Fruit fly (Drosophila melanogaster) whole organism, embryonic: ENCODE results near the gene CG18649.

Source experiments
- Adf1 ChIP-seq: fragments of 200-800 bp; sonication (Bioruptor generic); IDR thresholded peaks from 2 replicates; pipeline ENCODE4 v1.3.6; 2022; ENCODE audit warnings: missing biosample characterization, missing genetic modification characterization
- Bdp1 ChIP-seq: fragments of 200-800 bp; sonication (Bioruptor generic); optimal IDR thresholded peaks from 3 replicates; lab custom pipeline; 2016; ENCODE audit warnings: missing biosample characterization, missing genetic modification characterization
- C15 ChIP-seq: fragments of 200-800 bp; sonication (Bioruptor generic); IDR thresholded peaks from 3 replicates; pipeline ENCODE4 v1.3.6; 2022; ENCODE audit warnings: missing biosample characterization, missing genetic modification characterization
- CG10209 ChIP-seq: fragments of 200-800 bp; sonication (Bioruptor generic); optimal IDR thresholded peaks from 3 replicates; lab custom pipeline; 2017; ENCODE audit warnings: missing biosample characterization, mild to moderate bottlenecking, missing genetic modification characterization, missing genetic modification reagents
- CG10267 ChIP-seq: fragments of 200-800 bp; sonication (Bioruptor generic); optimal IDR thresholded peaks from 2 replicates; lab custom pipeline; 2018; ENCODE audit warnings: missing biosample characterization, mild to moderate bottlenecking, missing genetic modification characterization, moderate library complexity
- CG10366 ChIP-seq: fragments of 200-800 bp; sonication (Bioruptor generic); IDR thresholded peaks from 2 replicates; pipeline ENCODE4 v1.3.6; 2022; ENCODE audit warnings: missing biosample characterization, missing genetic modification characterization
- CG10462 ChIP-seq: fragments of 200-800 bp; sonication (Bioruptor generic); optimal IDR thresholded peaks from 2 replicates; lab custom pipeline; 2016; ENCODE audit warnings: missing biosample characterization, missing genetic modification characterization
- CG11504 ChIP-seq: fragments of 200-800 bp; sonication (Bioruptor generic); optimal IDR thresholded peaks from 3 replicates; lab custom pipeline; 2019; ENCODE audit warnings: missing biosample characterization, mild to moderate bottlenecking, missing genetic modification characterization, moderate library complexity
- CG11560 ChIP-seq: fragments of 200-800 bp; sonication (Bioruptor generic); IDR thresholded peaks from 3 replicates; pipeline ENCODE4 v1.3.6; 2022; ENCODE audit warnings: missing biosample characterization, missing genetic modification characterization
- CG12942 ChIP-seq: fragments of 200-800 bp; sonication (Bioruptor generic); optimal IDR thresholded peaks from 3 replicates; lab custom pipeline; 2016; ENCODE audit warnings: missing biosample characterization, missing genetic modification characterization
- CG14050 ChIP-seq: fragments of 200-800 bp; sonication (Bioruptor generic); IDR thresholded peaks from 3 replicates; pipeline ENCODE4 v1.3.6; 2022; ENCODE audit warnings: missing biosample characterization, missing genetic modification characterization
- CG16779 ChIP-seq: fragments of 200-800 bp; sonication (Bioruptor generic); IDR thresholded peaks from 2 replicates; pipeline ENCODE4 v1.3.6; 2022; ENCODE audit warnings: missing biosample characterization, missing genetic modification characterization
- CG18011 ChIP-seq: fragments of 200-800 bp; sonication (Bioruptor generic); optimal IDR thresholded peaks from 2 replicates; lab custom pipeline; 2017; ENCODE audit warnings: missing biosample characterization, missing genetic modification characterization, mild to moderate bottlenecking, moderate library complexity, missing genotype
- CG2678 ChIP-seq: fragments of 200-800 bp; sonication (Bioruptor generic); optimal IDR thresholded peaks from 3 replicates; lab custom pipeline; 2019; ENCODE audit warnings: missing biosample characterization, mild to moderate bottlenecking, missing genetic modification characterization, moderate library complexity
- CG2712 ChIP-seq: fragments of 200-800 bp; optimal IDR thresholded peaks from 3 replicates; lab custom pipeline; 2019; ENCODE audit warnings: missing biosample characterization, mild to moderate bottlenecking, missing genetic modification characterization, moderate library complexity
- CG3163 ChIP-seq: fragments of 200-800 bp; sonication (Bioruptor generic); optimal IDR thresholded peaks from 3 replicates; lab custom pipeline; 2016; ENCODE audit warnings: missing biosample characterization, missing genetic modification characterization
- CG8924 ChIP-seq: fragments of 200-800 bp; optimal IDR thresholded peaks from 3 replicates; lab custom pipeline; 2019; ENCODE audit warnings: missing biosample characterization, mild to moderate bottlenecking, missing genetic modification characterization, moderate library complexity
- CG9876 ChIP-seq: fragments of 200-800 bp; sonication (Bioruptor generic); optimal IDR thresholded peaks from 2 replicates; lab custom pipeline; 2016; ENCODE audit warnings: missing biosample characterization, missing genetic modification characterization
- D ChIP-seq, 2 experiments: fragments of 200-800 bp in 1 of 2; fragments of >200 bp in 1 of 2; sonication (Bioruptor generic) in 1 of 2; optimal IDR thresholded peaks; 2 replicates in 1 of 2; 3 replicates in 1 of 2; lab custom pipeline; 2017; ENCODE audit warnings: mild to moderate bottlenecking in 1 of 2, missing biosample characterization in 1 of 2, missing genetic modification characterization in 1 of 2, missing genetic modification reagents in 1 of 2
- Elba2 ChIP-seq: fragments of 200-800 bp; sonication (Bioruptor generic); optimal IDR thresholded peaks from 3 replicates; lab custom pipeline; 2016; ENCODE audit warnings: missing biosample characterization, missing genetic modification characterization
- Ets65A ChIP-seq: fragments of 200-800 bp; sonication (Bioruptor generic); peaks from one replicate; lab custom pipeline; 2016; ENCODE audit warnings: missing biosample characterization, missing genetic modification characterization
- H15 ChIP-seq: fragments of 200-800 bp; sonication (Bioruptor generic); IDR thresholded peaks from 3 replicates; pipeline ENCODE4 v1.3.6; 2022; ENCODE audit warnings: missing biosample characterization, missing genetic modification characterization
- Med ChIP-seq: fragments of 200-800 bp; sonication (Bioruptor generic); peaks from one replicate; lab custom pipeline; 2016; ENCODE audit warnings: missing biosample characterization, missing genetic modification characterization, mild to moderate bottlenecking, inconsistent platforms, moderate library complexity
- Meics ChIP-seq: fragments of 200-800 bp; sonication (Bioruptor generic); optimal IDR thresholded peaks from 2 replicates; lab custom pipeline; 2017; ENCODE audit warnings: missing biosample characterization, mild to moderate bottlenecking, missing genetic modification characterization
- Pdp1 ChIP-seq, 2 experiments: fragments of 200-800 bp; sonication (Bioruptor generic); optimal IDR thresholded peaks; 3 replicates each; lab custom pipeline; 2016; ENCODE audit warnings: missing biosample characterization in 2 of 2, missing genetic modification characterization in 2 of 2, mild to moderate bottlenecking in 1 of 2, moderate library complexity in 1 of 2
- Sox100B ChIP-seq: fragments of 200-800 bp; sonication (Bioruptor generic); optimal IDR thresholded peaks from 3 replicates; lab custom pipeline; 2018; ENCODE audit warnings: missing biosample characterization, mild to moderate bottlenecking, missing genetic modification characterization
- Sox102F ChIP-seq: fragments of 200-800 bp; sonication (Bioruptor generic); optimal IDR thresholded peaks from 2 replicates; lab custom pipeline; 2018; ENCODE audit warnings: missing biosample characterization, mild to moderate bottlenecking, missing genetic modification characterization, moderate library complexity
- abd-A ChIP-seq: fragments of 200-800 bp; sonication (Bioruptor generic); optimal IDR thresholded peaks from 3 replicates; lab custom pipeline; 2019; ENCODE audit warnings: missing biosample characterization, mild to moderate bottlenecking, missing genetic modification characterization, moderate library complexity
- aop ChIP-seq: fragments of 200-800 bp; sonication (Bioruptor generic); IDR thresholded peaks from 2 replicates; pipeline ENCODE4 v1.3.6; 2022; ENCODE audit warnings: missing biosample characterization, missing genetic modification characterization
- bbx ChIP-seq: fragments of 200-800 bp; sonication (Bioruptor generic); IDR thresholded peaks from 2 replicates; pipeline ENCODE4 v1.3.6; 2022; ENCODE audit warnings: missing biosample characterization, missing genetic modification characterization; ENCODE audit not compliant: partially characterized antibody
- cg ChIP-seq: fragments of 200-800 bp; sonication (Bioruptor generic); optimal IDR thresholded peaks from 3 replicates; lab custom pipeline; 2019; ENCODE audit warnings: missing biosample characterization, mild to moderate bottlenecking, missing genetic modification characterization, moderate library complexity
- chn ChIP-seq: fragments of 200-800 bp; sonication (Bioruptor generic); optimal IDR thresholded peaks from 2 replicates; lab custom pipeline; 2016; ENCODE audit warnings: missing biosample characterization, missing genetic modification characterization
- ci ChIP-seq: fragments of 200-800 bp; sonication (Bioruptor generic); IDR thresholded peaks from 3 replicates; pipeline ENCODE4 v1.3.6; 2022; ENCODE audit warnings: missing biosample characterization, missing genetic modification characterization
- crol ChIP-seq: fragments of 200-800 bp; sonication (Bioruptor generic); IDR thresholded peaks from 2 replicates; pipeline ENCODE4 v1.3.6; 2022; ENCODE audit warnings: missing biosample characterization, missing genetic modification characterization
- esg ChIP-seq: fragments of 200-800 bp; sonication (Bioruptor generic); conservative IDR thresholded peaks from 2 replicates; pipeline ENCODE4 v1.3.6; 2022; ENCODE audit warnings: missing biosample characterization, missing genetic modification characterization
- ewg ChIP-seq: fragments of 200-800 bp; sonication (Bioruptor generic); optimal IDR thresholded peaks from 3 replicates; lab custom pipeline; 2017; ENCODE audit warnings: mild to moderate bottlenecking, missing biosample characterization, missing genetic modification reagents, missing genetic modification characterization
- fd96Cb ChIP-seq: fragments of 200-800 bp; sonication (Bioruptor generic); optimal IDR thresholded peaks from 2 replicates; lab custom pipeline; 2018; ENCODE audit warnings: missing biosample characterization, mild to moderate bottlenecking, missing genetic modification characterization, moderate library complexity
- gsb-n ChIP-seq: fragments of 200-800 bp; sonication (Bioruptor generic); optimal IDR thresholded peaks from 3 replicates; lab custom pipeline; 2018; ENCODE audit warnings: missing biosample characterization, mild to moderate bottlenecking, missing genetic modification characterization
- lbe ChIP-seq: fragments of 200-800 bp; sonication (Bioruptor generic); optimal IDR thresholded peaks from 2 replicates; lab custom pipeline; 2016; ENCODE audit warnings: missing biosample characterization, mild to moderate bottlenecking, missing genetic modification characterization
- nmo ChIP-seq: fragments of 200-800 bp; sonication (Bioruptor generic); optimal IDR thresholded peaks from 2 replicates; lab custom pipeline; 2018; ENCODE audit warnings: missing biosample characterization, mild to moderate bottlenecking, missing genetic modification characterization, moderate library complexity
- pros ChIP-seq: fragments of 200-800 bp; sonication (Bioruptor generic); optimal IDR thresholded peaks from 3 replicates; lab custom pipeline; 2019; ENCODE audit warnings: missing biosample characterization, mild to moderate bottlenecking, missing genetic modification characterization, moderate library complexity
- repo ChIP-seq: fragments of 200-800 bp; sonication (Bioruptor generic); optimal IDR thresholded peaks from 2 replicates; lab custom pipeline; 2016; ENCODE audit warnings: missing biosample characterization, missing genetic modification characterization
- rib ChIP-seq: fragments of 200-800 bp; sonication (Bioruptor generic); IDR thresholded peaks from 2 replicates; pipeline ENCODE4 v1.3.6; 2022; ENCODE audit warnings: missing biosample characterization, missing genetic modification characterization
- row ChIP-seq: fragments of 200-800 bp; sonication (Bioruptor generic); IDR thresholded peaks from 3 replicates; pipeline ENCODE4 v1.3.6; 2022; ENCODE audit warnings: missing biosample characterization, missing genetic modification characterization
- scrt ChIP-seq: fragments of 200-800 bp; sonication (Bioruptor generic); optimal IDR thresholded peaks from 2 replicates; lab custom pipeline; 2018; ENCODE audit warnings: missing biosample characterization, mild to moderate bottlenecking, missing genetic modification characterization, moderate library complexity
- sens ChIP-seq: fragments of 200-800 bp; sonication (Bioruptor generic); peaks from one replicate; lab custom pipeline; 2016; ENCODE audit warnings: missing biosample characterization, missing genetic modification characterization
- slou ChIP-seq: fragments of 200-800 bp; sonication (Bioruptor generic); optimal IDR thresholded peaks from 3 replicates; lab custom pipeline; 2016; ENCODE audit warnings: missing biosample characterization, missing genetic modification characterization
- ssp ChIP-seq: fragments of 200-800 bp; sonication (Bioruptor generic); IDR thresholded peaks from 2 replicates; pipeline ENCODE4 v1.3.6; 2022; ENCODE audit warnings: missing biosample characterization, missing genetic modification characterization
- twi ChIP-seq: fragments of 200-800 bp; optimal IDR thresholded peaks from 2 replicates; lab custom pipeline; 2019; ENCODE audit warnings: missing biosample characterization, mild to moderate bottlenecking, missing genetic modification characterization, moderate library complexity
- tx ChIP-seq: fragments of 200-800 bp; sonication (Bioruptor generic); optimal IDR thresholded peaks from 2 replicates; lab custom pipeline; 2016; ENCODE audit warnings: missing biosample characterization, missing genetic modification characterization
- vvl ChIP-seq: fragments of 200-800 bp; sonication (Bioruptor generic); IDR thresholded peaks from 2 replicates; pipeline ENCODE4 v1.3.6; 2022; ENCODE audit warnings: missing biosample characterization, missing genetic modification characterization
- wor ChIP-seq: fragments of 200-800 bp; sonication (Bioruptor generic); IDR thresholded peaks from 2 replicates; pipeline ENCODE4 v1.3.6; 2022; ENCODE audit warnings: missing biosample characterization, missing genetic modification characterization

CG18649 gene

DNA sequence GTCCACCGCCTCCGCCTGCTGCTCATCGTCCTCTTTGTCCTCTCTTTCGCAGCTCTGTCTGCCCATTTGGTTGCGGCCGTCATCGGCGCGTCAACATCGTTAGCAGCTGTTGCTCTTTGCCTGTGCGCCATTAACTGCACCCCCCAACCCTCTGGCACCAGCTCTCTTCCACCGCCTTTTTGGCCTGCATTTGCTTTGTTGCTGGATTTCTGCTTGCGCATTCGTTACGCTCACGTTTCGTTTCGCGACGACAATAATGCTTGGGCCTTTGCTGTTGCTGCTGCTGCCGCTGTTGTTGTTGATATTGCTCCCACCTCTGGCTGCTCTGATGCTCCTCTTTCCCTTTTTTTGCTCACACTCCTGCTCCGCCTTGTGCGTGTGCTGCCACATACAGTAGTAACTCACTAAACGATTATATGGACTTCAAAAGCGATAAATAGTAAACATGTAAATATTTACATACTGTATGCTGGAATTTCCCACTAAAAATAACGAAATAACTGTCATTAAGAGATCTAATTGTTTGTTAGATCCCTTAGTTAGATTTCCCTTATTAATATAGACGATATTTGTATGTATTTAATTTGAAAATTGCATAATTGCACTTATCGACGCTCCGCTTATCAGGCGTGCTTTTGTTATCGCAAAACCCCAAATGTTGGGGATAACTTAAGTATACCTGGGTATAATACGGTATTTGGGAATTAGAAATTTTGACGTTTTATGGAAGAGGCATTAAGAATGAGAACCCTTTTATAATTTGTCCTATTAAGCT, 47.9 kb upstream of the CG18649 start (continued):
- TF ChIP-seq Sox100B (GFP tag; lab: Kevin White, UChicago) (no peak), aop (no peak), CG18011 (no peak), ssp (GFP tag; lab: Robert Waterston, UW) (no peak), vvl (GFP tag; lab: Robert Waterston, UW) (0 out of 2 replicates have a peak, but pooled peaks have one; percentile 6), CG12942 (GFP tag; lab: Kevin White, UChicago) (no peak), CG10267 (tag; lab: Kevin White, UChicago) (no peak), row (peak; percentile 25; the same call in 1 of the 3 replicates), lbe (peak; percentile 42), CG11560 (no peak), CG3163 (GFP tag; lab: Kevin White, UChicago) (peak; percentile 28), Med (peak; percentile 54), CG2678 (tag; lab: Kevin White, UChicago) (peak; percentile 24), ewg (GFP tag; lab: Kevin White, UChicago) (no peak), fd96Cb (tag; lab: Kevin White, UChicago) (no peak), CG16779 (GFP tag; lab: Robert Waterston, UW) (no peak), Elba2 (GFP tag; lab: Kevin White, UChicago) (no peak), ci (GFP tag; lab: Robert Waterston, UW) (no peak), gsb-n (tag; lab: Kevin White, UChicago) (peak; percentile 66), Pdp1 (GFP tag; optimal IDR thresholded peaks at IDR 0.05; lab: Kevin White, UChicago) (peak in 1 of 2 experiments; percentile 17), repo (GFP tag; lab: Kevin White, UChicago) (no peak), chn (GFP tag; lab: Kevin White, UChicago) (no peak), Meics (GFP tag; lab: Kevin White, UChicago) (no peak), scrt (peak; percentile 80), CG8924 (tag; lab: Kevin White, UChicago) (no peak), wor (GFP tag; lab: Robert Waterston, UW) (no peak), CG10209 (GFP tag; lab: Kevin White, UChicago) (no peak), CG11504 (peak; percentile 23), C15 (no peak), crol (peak; percentile 80), Ets65A (GFP tag; lab: Kevin White, UChicago) (peak; percentile 74), Sox102F (GFP tag; lab: Kevin White, UChicago) (peak; percentile 20), pros (peak; percentile 20), twi (tag; lab: Kevin White, UChicago) (no peak), abd-A (tag; lab: Kevin White, UChicago) (peak; percentile 59), slou (no peak), CG2712 (tag; lab: Kevin White, UChicago) (peak; percentile 5), bbx (peak; percentile 45; the same call in 1 of the 2 replicates)

DNA sequence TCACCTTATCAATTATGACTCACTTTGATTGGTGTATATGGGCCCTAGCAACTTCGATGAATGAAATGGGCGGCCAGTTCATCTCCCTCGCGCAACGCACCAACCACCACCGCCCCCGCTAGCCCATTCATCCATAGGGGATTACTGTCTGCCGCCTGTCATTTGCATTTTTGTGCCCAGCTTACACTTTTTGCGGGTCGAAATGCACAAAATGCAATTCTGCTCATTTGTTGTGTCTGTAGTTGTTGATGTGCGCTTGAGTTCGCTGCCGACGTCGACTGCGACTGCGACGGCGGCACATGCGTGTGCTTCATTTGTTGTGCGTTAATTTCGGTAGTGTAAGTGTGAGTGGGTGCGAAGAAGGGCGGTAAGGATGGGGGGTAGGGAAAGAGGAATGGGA, 47.0 kb upstream of the CG18649 start:
- TF ChIP-seq H15 (GFP tag; lab: Robert Waterston, UW) (no peak), CG10462 (no peak), rib (GFP tag; lab: Robert Waterston, UW) (no peak), CG14050 (no peak), Bdp1 (no peak), esg (GFP tag; lab: Robert Waterston, UW) (no peak), CG9876 (GFP tag; lab: Kevin White, UChicago) (no peak), D (optimal IDR thresholded peaks at IDR 0.05; lab: Kevin White, UChicago) (peak; percentile 15), D (GFP tag; optimal IDR thresholded peaks at IDR 0.05; lab: Kevin White, UChicago) (no peak), CG10366 (GFP tag; lab: Robert Waterston, UW) (no peak), nmo (GFP tag; lab: Kevin White, UChicago) (no peak), sens (GFP tag; lab: Kevin White, UChicago) (peak; percentile 56), Adf1 (GFP tag; lab: Robert Waterston, UW) (peak; percentile 52; the same call in 1 of the 2 replicates), cg (GFP tag; lab: Kevin White, UChicago) (peak; percentile 0), tx (GFP tag; lab: Kevin White, UChicago) (no peak)
